Worm (Caenorhabditis elegans) whole organism, late embryonic: ENCODE data around the gene Y75B7B.2.

ENCODE experiments used
- K02D7.2 ChIP-seq: sonication (generic microtip); optimal IDR thresholded peaks from 2 replicates; lab custom pipeline; 2017; ENCODE audit warnings: mild to moderate bottlenecking, missing genetic modification characterization, missing compliant biosample characterization
- ama-1 ChIP-seq: fragments of 150-350 bp; optimal IDR thresholded peaks from 2 replicates; lab custom pipeline; 2014
- ceh-14 ChIP-seq: sonication (generic microtip); optimal IDR thresholded peaks from 2 replicates; lab custom pipeline; 2016; ENCODE audit warnings: missing genotype, missing genetic modification characterization, missing compliant biosample characterization
- ceh-2 ChIP-seq: sonication (generic microtip); optimal IDR thresholded peaks from 2 replicates; lab custom pipeline; 2016; ENCODE audit warnings: missing genotype, missing genetic modification characterization, missing compliant biosample characterization
- che-1 ChIP-seq: sonication (generic microtip); optimal IDR thresholded peaks from 2 replicates; lab custom pipeline; 2016; ENCODE audit warnings: mild to moderate bottlenecking, missing genetic modification characterization, missing compliant biosample characterization
- dmd-4 ChIP-seq: sonication (generic microtip); optimal IDR thresholded peaks from 2 replicates; lab custom pipeline; 2016; ENCODE audit warnings: borderline replicate concordance, missing genetic modification characterization, missing compliant biosample characterization
- fkh-10 ChIP-seq: fragments of 150-350 bp; optimal IDR thresholded peaks from 2 replicates; lab custom pipeline; 2014; ENCODE audit warnings: missing biosample characterization, missing genetic modification reagents, missing genetic modification characterization
- nhr-11 ChIP-seq: fragments of 150-350 bp; optimal IDR thresholded peaks from 2 replicates; lab custom pipeline; 2014; ENCODE audit warnings: missing biosample characterization, missing genetic modification characterization
- pag-3 ChIP-seq: sonication (generic microtip); optimal IDR thresholded peaks from 2 replicates; lab custom pipeline; 2016; ENCODE audit warnings: missing compliant biosample characterization, missing genetic modification characterization, borderline replicate concordance
- pax-1 ChIP-seq: fragments of 150-350 bp; optimal IDR thresholded peaks from 2 replicates; lab custom pipeline; 2014; ENCODE audit warnings: missing biosample characterization, missing genetic modification characterization
- sdc-2 ChIP-seq: sonication (generic microtip); optimal IDR thresholded peaks from 2 replicates; lab custom pipeline; 2016; ENCODE audit warnings: missing genotype, missing genetic modification characterization, missing compliant biosample characterization
- sox-2 ChIP-seq: fragments of 200-800 bp; sonication (Bioruptor generic); IDR thresholded peaks from 2 replicates; pipeline ENCODE4 v1.3.6; 2022; ENCODE audit warnings: missing genetic modification reagents, missing genetic modification characterization, missing compliant biosample characterization
- tbx-7 ChIP-seq: sonication (generic microtip); optimal IDR thresholded peaks from 2 replicates; lab custom pipeline; 2016; ENCODE audit warnings: missing genotype, missing genetic modification characterization, missing compliant biosample characterization
- unc-3 ChIP-seq, 2 experiments: fragments of 200-800 bp in 1 of 2; sonication (Bioruptor generic) in 1 of 2; sonication (generic microtip) in 1 of 2; conservative IDR thresholded peaks in 1 of 2; optimal IDR thresholded peaks in 1 of 2; 2 replicates each; pipeline versions ENCODE4 v1.3.6 to Lab custom; 2016 to 2022; ENCODE audit warnings: missing compliant biosample characterization in 2 of 2, missing genetic modification characterization in 2 of 2, missing genetic modification reagents in 1 of 2

DNA sequence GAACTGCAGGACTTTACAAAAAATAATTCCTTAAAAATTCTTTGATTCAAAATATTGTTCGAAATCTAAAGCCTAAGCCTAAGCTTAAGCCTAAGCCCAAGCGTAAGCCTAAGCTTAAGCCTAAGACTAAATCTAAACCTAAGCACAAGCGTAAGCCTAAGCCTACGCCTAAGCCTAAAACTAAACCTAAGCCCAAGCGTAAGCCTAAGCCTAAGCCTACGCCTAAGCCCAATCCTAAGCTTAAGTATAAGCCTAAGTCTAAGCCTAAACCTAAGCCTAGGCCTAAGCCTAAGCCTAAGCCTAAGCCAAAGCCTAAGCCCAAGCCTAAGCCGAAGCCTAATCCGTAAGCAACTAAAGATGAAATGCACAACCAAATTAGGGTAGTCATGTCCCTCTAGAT, 45.3 kb downstream of the Y75B7B.2 start:
- TF ChIP-seq pag-3 (tag; lab: Kevin White, UChicago): no peak
- TF ChIP-seq ceh-14 (tag; lab: Kevin White, UChicago): no peak
- no peak for TF ChIP-seq sdc-2 (tag; lab: Kevin White, UChicago)
- no peak for TF ChIP-seq che-1
- TF ChIP-seq sox-2 (GFP tag; lab: Robert Waterston, UW): no peak
- no peak for TF ChIP-seq K02D7.2 (tag; lab: Kevin White, UChicago)
- no peak for TF ChIP-seq nhr-11
- no peak for TF ChIP-seq unc-3 (GFP tag; conservative IDR thresholded peaks at IDR 0.05; lab: Robert Waterston, UW)
- no peak for TF ChIP-seq unc-3 (tag; optimal IDR thresholded peaks at IDR 0.05; lab: Kevin White, UChicago)
- no peak for TF ChIP-seq pax-1 (tag; lab: Kevin White, UChicago)
- no peak for TF ChIP-seq ceh-2 (tag; lab: Kevin White, UChicago)
- TF ChIP-seq fkh-10 (GFP tag; lab: Kevin White, UChicago): no peak
- no peak for TF ChIP-seq tbx-7
- TF ChIP-seq ama-1 (lab: Kevin White, UChicago): no peak
- TF ChIP-seq dmd-4: no peak
